Fruit fly (Drosophila melanogaster): ENCODE results near the gene Fum2.
A peak's percentile ranks its signal among the peaks of the same experiment; 100 is the strongest.

Gene Fum2

DNA sequence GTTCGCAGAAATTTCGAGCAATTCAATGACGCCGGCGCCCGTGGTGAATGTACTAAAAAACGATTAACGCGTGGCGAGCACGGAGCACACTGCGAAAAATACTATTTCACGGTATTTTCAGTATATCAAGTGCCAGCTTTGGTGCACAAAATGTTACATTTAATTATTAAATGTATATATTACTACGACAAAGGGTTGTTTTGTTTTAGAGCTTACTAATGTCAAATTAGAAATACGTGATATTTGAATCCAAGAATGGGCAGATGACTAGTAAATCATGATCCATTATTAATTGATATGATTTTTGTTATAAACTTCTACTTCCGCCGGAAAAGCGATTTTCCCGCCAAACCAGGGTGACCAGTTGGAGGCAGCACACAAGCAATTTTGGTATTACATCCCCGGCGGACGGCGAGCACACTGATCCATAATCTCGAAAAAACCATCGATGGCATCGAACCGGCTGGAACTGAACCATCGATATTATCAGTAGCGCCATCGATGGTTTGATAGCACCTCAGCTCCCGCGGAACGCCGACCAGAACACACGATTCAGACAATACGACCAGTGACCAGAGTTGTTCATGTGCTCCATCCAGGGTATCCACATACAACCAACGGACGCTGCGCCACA lies 27.3 kb upstream of the Fum2 start, which contains the start of the genes CG3226 and Cdc7 (continued):
- peak; percentile 57 for TF ChIP-seq slou (GFP tag; optimal IDR thresholded peaks at IDR 0.05)
- no peak for TF ChIP-seq prd (optimal IDR thresholded peaks at IDR 0.05)
- TF ChIP-seq prd (GFP tag; IDR thresholded peaks at IDR 0.05) = no peak
- peak; percentile 32; the same call in 1 of the 2 replicates for TF ChIP-seq CG2129 (GFP tag; IDR thresholded peaks at IDR 0.05; ENCODE audit: partially characterized antibody)
- no peak for TF ChIP-seq CG3726 (GFP tag; IDR thresholded peaks at IDR 0.05)
- no peak for TF ChIP-seq Xrp1 (GFP tag; IDR thresholded peaks at IDR 0.05)
- peak; percentile 57; the same call in 1 of the 2 replicates for TF ChIP-seq CG3847 (GFP tag; IDR thresholded peaks at IDR 0.05)
- peak; percentile 35 for TF ChIP-seq dm (GFP tag; optimal IDR thresholded peaks at IDR 0.05)
- peak; percentile 73 for TF ChIP-seq ato (GFP tag; IDR thresholded peaks at IDR 0.05; ENCODE audit: partially characterized antibody)
- peak; percentile 66 for TF ChIP-seq CG30403 (GFP tag; optimal IDR thresholded peaks at IDR 0.05)
- TF ChIP-seq Neu2 (GFP tag; optimal IDR thresholded peaks at IDR 0.05; ENCODE audit: borderline replicate concordance) = no peak
- TF ChIP-seq twi (tag; optimal IDR thresholded peaks at IDR 0.05) = peak; percentile 65
- TF ChIP-seq CG10431 (GFP tag; optimal IDR thresholded peaks at IDR 0.05) = peak; percentile 73
- TF ChIP-seq CG6854 (GFP tag; optimal IDR thresholded peaks at IDR 0.05) = peak; percentile 75
- TF ChIP-seq insv (GFP tag; optimal IDR thresholded peaks at IDR 0.05) = peak in 1 of 2 experiments; percentile 66
- TF ChIP-seq nau (GFP tag; optimal IDR thresholded peaks at IDR 0.05) = peak; percentile 86
- TF ChIP-seq CG6683 (GFP tag; optimal IDR thresholded peaks at IDR 0.05) = peak; percentile 59
- TF ChIP-seq BEAF-32 (GFP tag; optimal IDR thresholded peaks at IDR 0.05) = peak; percentile 75
- peak; percentile 58; the same call in 1 of the 2 replicates for TF ChIP-seq NFAT (GFP tag; IDR thresholded peaks at IDR 0.05)
- TF ChIP-seq CG3407 (GFP tag; optimal IDR thresholded peaks at IDR 0.05) = peak; percentile 59
- TF ChIP-seq seq (GFP tag; IDR thresholded peaks at IDR 0.05) = 0 out of 2 replicates have a peak, but pooled peaks have one; percentile 21
- TF ChIP-seq inv (GFP tag; IDR thresholded peaks at IDR 0.05; ENCODE audit: partially characterized antibody) = peak; percentile 67
- TF ChIP-seq az2 (GFP tag; optimal IDR thresholded peaks at IDR 0.05) = peak; percentile 48
- no peak for TF ChIP-seq Kr (GFP tag; optimal IDR thresholded peaks at IDR 0.05)
- peak; percentile 71 for TF ChIP-seq CG32532 (GFP tag; IDR thresholded peaks at IDR 0.05)
- peak; percentile 63 for TF ChIP-seq CG2712 (tag; optimal IDR thresholded peaks at IDR 0.05)
- TF ChIP-seq Adf1 (GFP tag; IDR thresholded peaks at IDR 0.05) = peak; percentile 35; the same call in 1 of the 2 replicates
- no peak for TF ChIP-seq lov (optimal IDR thresholded peaks at IDR 0.05)
- 0 out of 3 replicates have a peak, but pooled peaks have one; percentile 46 for TF ChIP-seq lov (GFP tag; IDR thresholded peaks at IDR 0.05)
- peak; percentile 81 for TF ChIP-seq CG7271 (tag; optimal IDR thresholded peaks at IDR 0.05)
- TF ChIP-seq Fer2 (tag; optimal IDR thresholded peaks at IDR 0.05) = peak; percentile 67
- TF ChIP-seq CG33213 (GFP tag; optimal IDR thresholded peaks at IDR 0.05) = peak; percentile 63
- TF ChIP-seq slp2 (GFP tag; optimal IDR thresholded peaks at IDR 0.05) = peak; percentile 19
- no peak for TF ChIP-seq vfl (GFP tag; optimal IDR thresholded peaks at IDR 0.05)
- TF ChIP-seq HmgZ (tag; optimal IDR thresholded peaks at IDR 0.05) = peak; percentile 56
- TF ChIP-seq Meics (GFP tag; optimal IDR thresholded peaks at IDR 0.05) = peak; percentile 89
- peak; percentile 50 for TF ChIP-seq CG3163 (GFP tag; optimal IDR thresholded peaks at IDR 0.05)
- peak; percentile 10 for TF ChIP-seq CG15479 (GFP tag; optimal IDR thresholded peaks at IDR 0.05)
- TF ChIP-seq CG5953 (GFP tag; IDR thresholded peaks at IDR 0.05) = no peak
- TF ChIP-seq maf-S (GFP tag; optimal IDR thresholded peaks at IDR 0.05) = peak; percentile 17
- peak; percentile 44 for TF ChIP-seq CG16863 (GFP tag; optimal IDR thresholded peaks at IDR 0.05)
- peak in 1 of 2 experiments; percentile 52 for TF ChIP-seq bsh (GFP tag; optimal IDR thresholded peaks at IDR 0.05)
- TF ChIP-seq CG10267 (tag; optimal IDR thresholded peaks at IDR 0.05) = peak; percentile 75
- TF ChIP-seq CG18764 (GFP tag; optimal IDR thresholded peaks at IDR 0.05) = peak; percentile 21
- TF ChIP-seq ham (GFP tag; IDR thresholded peaks at IDR 0.05) = no peak
- no peak for TF ChIP-seq fd96Cb (tag; optimal IDR thresholded peaks at IDR 0.05)
- peak; percentile 6 for TF ChIP-seq Atf3 (GFP tag; optimal IDR thresholded peaks at IDR 0.05)
- TF ChIP-seq Drgx (GFP tag; IDR thresholded peaks at IDR 0.05) = 0 out of 2 replicates have a peak, but pooled peaks have one; percentile 8
- peak; percentile 41 for TF ChIP-seq D19A (tag; optimal IDR thresholded peaks at IDR 0.05)
- peak; percentile 48; the same call in 1 of the 3 replicates for TF ChIP-seq CG14050 (GFP tag; IDR thresholded peaks at IDR 0.05)
